Worm (Caenorhabditis elegans) whole organism, L4 larva: ENCODE results near the gene R13H4.7.

Experiments
- D1046.2 ChIP-seq: fragments of 200-800 bp; sonication (Bioruptor generic); IDR thresholded peaks from 2 replicates; pipeline ENCODE4 v1.3.6; 2022; ENCODE audit warnings: missing genetic modification characterization, missing compliant biosample characterization
- F37D6.2 ChIP-seq: sonication (generic microtip); optimal IDR thresholded peaks from 2 replicates; lab custom pipeline; 2016; ENCODE audit warnings: mild to moderate bottlenecking, missing genetic modification characterization, missing compliant biosample characterization
- F44E2.7 ChIP-seq: fragments of 200-800 bp; sonication (Bioruptor generic); IDR thresholded peaks from 2 replicates; pipeline ENCODE4 v2.1.2; 2022; ENCODE audit warnings: missing genetic modification characterization, missing compliant biosample characterization
- R02D3.7 ChIP-seq: fragments of 150-350 bp; sonication (generic microtip); optimal IDR thresholded peaks from 3 replicates; lab custom pipeline; 2014; ENCODE audit warnings: missing biosample characterization, missing genetic modification characterization
- T20F7.1 ChIP-seq: fragments of 200-800 bp; sonication (Bioruptor generic); optimal IDR thresholded peaks from 2 replicates; lab custom pipeline; 2018; ENCODE audit warnings: mild to moderate bottlenecking, missing genetic modification characterization, missing compliant biosample characterization
- T26A8.4 ChIP-seq: fragments of 200-800 bp; sonication (Bioruptor generic); IDR thresholded peaks from 2 replicates; pipeline ENCODE4 v1.3.6; 2022; ENCODE audit warnings: missing genetic modification characterization, missing compliant biosample characterization
- Y75B8A.6 ChIP-seq: fragments of 200-800 bp; sonication (Bioruptor generic); IDR thresholded peaks from 2 replicates; pipeline ENCODE4 v1.3.6; 2022; ENCODE audit warnings: missing genetic modification reagents, missing genetic modification characterization, missing compliant biosample characterization
- ZK337.2 ChIP-seq: fragments of 200-800 bp; sonication (Bioruptor generic); IDR thresholded peaks from 2 replicates; pipeline ENCODE4 v1.3.6; 2022; ENCODE audit warnings: missing genetic modification reagents, missing genetic modification characterization, missing compliant biosample characterization
- ZK546.5 ChIP-seq, 2 experiments: sonication (generic microtip); optimal IDR thresholded peaks; 2 replicates each; lab custom pipeline; 2017; ENCODE audit warnings: missing biosample characterization in 2 of 2, missing genetic modification characterization in 2 of 2
- attf-4 ChIP-seq: sonication (generic microtip); optimal IDR thresholded peaks from 3 replicates; lab custom pipeline; 2017; ENCODE audit warnings: missing biosample characterization, missing genetic modification characterization
- ceh-28 ChIP-seq: fragments of 150-350 bp; optimal IDR thresholded peaks from 2 replicates; lab custom pipeline; 2014; ENCODE audit warnings: missing biosample characterization, missing genetic modification reagents, missing genetic modification characterization
- ceh-82 ChIP-seq: sonication (generic microtip); optimal IDR thresholded peaks from 2 replicates; lab custom pipeline; 2017; ENCODE audit warnings: missing biosample characterization, missing genetic modification characterization
- ces-1 ChIP-seq: fragments of 150-350 bp; sonication (generic microtip); optimal IDR thresholded peaks from 4 replicates; lab custom pipeline; 2014; ENCODE audit warnings: missing biosample characterization, missing genetic modification reagents, missing genetic modification characterization
- daf-12 ChIP-seq: fragments of 150-350 bp; optimal IDR thresholded peaks from 2 replicates; lab custom pipeline; 2014; ENCODE audit warnings: missing biosample characterization, missing genetic modification reagents, missing genetic modification characterization
- daf-16 ChIP-seq, 3 experiments: sonication (generic microtip); optimal IDR thresholded peaks; 2 replicates each; lab custom pipeline; 2016 to 2017; ENCODE audit warnings: missing genetic modification characterization in 3 of 3, missing genetic modification reagents in 3 of 3, mild to moderate bottlenecking in 2 of 3, missing compliant biosample characterization in 2 of 3, missing biosample characterization in 1 of 3, moderate library complexity in 1 of 3
- daf-19 ChIP-seq: fragments of 200-800 bp; sonication (Bioruptor generic); conservative IDR thresholded peaks from 2 replicates; pipeline ENCODE4 v1.3.6; 2022; ENCODE audit warnings: missing genetic modification characterization, missing compliant biosample characterization
- daf-8 ChIP-seq: fragments of 200-800 bp; sonication (Bioruptor generic); IDR thresholded peaks from 2 replicates; pipeline ENCODE4 v1.3.6; 2022; ENCODE audit warnings: missing genetic modification characterization, missing compliant biosample characterization
- dmd-6 ChIP-seq: fragments of 200-800 bp; sonication (Bioruptor generic); IDR thresholded peaks from 2 replicates; pipeline ENCODE4 v1.3.6; 2022; ENCODE audit warnings: missing genetic modification reagents, missing genetic modification characterization, missing compliant biosample characterization
- dmd-8 ChIP-seq: fragments of 200-800 bp; sonication (Bioruptor generic); IDR thresholded peaks from 2 replicates; pipeline ENCODE4 v1.3.6; 2022; ENCODE audit warnings: missing genetic modification characterization, missing compliant biosample characterization
- duxl-1 ChIP-seq: sonication (generic microtip); optimal IDR thresholded peaks from 2 replicates; lab custom pipeline; 2016; ENCODE audit warnings: mild to moderate bottlenecking, missing genetic modification characterization, moderate library complexity, missing compliant biosample characterization; ENCODE audit not compliant: poor library complexity
- dve-1 ChIP-seq: sonication (generic microtip); optimal IDR thresholded peaks from 2 replicates; lab custom pipeline; 2017; ENCODE audit warnings: antibody characterized with exemption, mild to moderate bottlenecking, missing genetic modification characterization, missing compliant biosample characterization; ENCODE audit not compliant: insufficient read depth
- egl-43 ChIP-seq: fragments of 200-800 bp; sonication (Bioruptor generic); IDR thresholded peaks from 2 replicates; pipeline ENCODE4 v1.3.6; 2022; ENCODE audit warnings: missing genetic modification reagents, missing genetic modification characterization, missing compliant biosample characterization
- fos-1 ChIP-seq: fragments of 150-350 bp; optimal IDR thresholded peaks from 2 replicates; lab custom pipeline; 2014; ENCODE audit warnings: missing biosample characterization, missing genetic modification characterization
- gei-8 ChIP-seq: fragments of 200-800 bp; sonication (Bioruptor generic); optimal IDR thresholded peaks from 2 replicates; lab custom pipeline; 2018; ENCODE audit warnings: mild to moderate bottlenecking, missing genetic modification characterization, missing compliant biosample characterization
- hif-1 ChIP-seq, 2 experiments: sonication (generic microtip); optimal IDR thresholded peaks; 2 replicates each; lab custom pipeline; 2016 to 2017; ENCODE audit warnings: missing compliant biosample characterization in 2 of 2, missing genetic modification characterization in 2 of 2, missing genetic modification reagents in 2 of 2, missing genotype in 2 of 2, mild to moderate bottlenecking in 1 of 2
- hlh-11 ChIP-seq: fragments of 200-800 bp; sonication (Bioruptor generic); optimal IDR thresholded peaks from 2 replicates; lab custom pipeline; 2018; ENCODE audit warnings: mild to moderate bottlenecking, missing genetic modification characterization, missing compliant biosample characterization
- hmg-1.1 ChIP-seq: fragments of 200-800 bp; sonication (Bioruptor generic); IDR thresholded peaks from 2 replicates; pipeline ENCODE4 v1.3.6; 2022; ENCODE audit warnings: missing genetic modification reagents, missing genetic modification characterization, missing compliant biosample characterization
- jun-1 ChIP-seq: fragments of 150-350 bp; optimal IDR thresholded peaks from 2 replicates; lab custom pipeline; 2014; ENCODE audit warnings: missing biosample characterization, missing genetic modification reagents, missing genetic modification characterization
- lin-39 ChIP-seq: fragments of 150-350 bp; optimal IDR thresholded peaks from 2 replicates; lab custom pipeline; 2014; ENCODE audit warnings: missing biosample characterization, missing genetic modification reagents, missing genetic modification characterization
- lir-3 ChIP-seq: sonication (generic microtip); optimal IDR thresholded peaks from 2 replicates; lab custom pipeline; 2016; ENCODE audit warnings: mild to moderate bottlenecking, missing genetic modification characterization, missing compliant biosample characterization
- madf-5 ChIP-seq, 2 experiments: fragments of 200-800 bp; sonication (Bioruptor generic); IDR thresholded peaks; 2 replicates each; pipeline ENCODE4 v1.3.6; 2022; ENCODE audit warnings: missing compliant biosample characterization in 2 of 2, missing genetic modification characterization in 2 of 2
- mdl-1 ChIP-seq, 2 experiments: fragments of 150-350 bp in 1 of 2; sonication (generic microtip) in 1 of 2; optimal IDR thresholded peaks; 2 replicates each; lab custom pipeline; 2014 to 2017; ENCODE audit warnings: missing biosample characterization in 2 of 2, missing genetic modification characterization in 2 of 2
- nhr-10 ChIP-seq: fragments of 150-350 bp; optimal IDR thresholded peaks from 2 replicates; lab custom pipeline; 2014; ENCODE audit warnings: missing biosample characterization, missing genetic modification characterization
- nhr-102 ChIP-seq: sonication (generic microtip); optimal IDR thresholded peaks from 2 replicates; lab custom pipeline; 2016; ENCODE audit warnings: mild to moderate bottlenecking, missing genetic modification characterization, moderate library complexity, missing compliant biosample characterization
- nhr-28 ChIP-seq: fragments of 150-350 bp; optimal IDR thresholded peaks from 2 replicates; lab custom pipeline; 2014; ENCODE audit warnings: missing biosample characterization, missing genetic modification characterization
- nhr-41 ChIP-seq: fragments of 200-800 bp; sonication (Bioruptor generic); IDR thresholded peaks from 2 replicates; pipeline ENCODE4 v1.3.6; 2022; ENCODE audit warnings: missing genetic modification reagents, missing genetic modification characterization, missing compliant biosample characterization
- nhr-48 ChIP-seq: sonication (generic microtip); optimal IDR thresholded peaks from 2 replicates; lab custom pipeline; 2016; ENCODE audit warnings: mild to moderate bottlenecking, missing genetic modification characterization, missing compliant biosample characterization
- pqm-1 ChIP-seq: sonication (generic microtip); optimal IDR thresholded peaks from 2 replicates; lab custom pipeline; 2017; ENCODE audit warnings: missing biosample characterization, missing genetic modification characterization
- sdz-12 ChIP-seq: fragments of 200-800 bp; sonication (Bioruptor generic); optimal IDR thresholded peaks from 2 replicates; lab custom pipeline; 2018; ENCODE audit warnings: mild to moderate bottlenecking, missing genetic modification characterization, missing compliant biosample characterization
- set-16 ChIP-seq: fragments of 200-800 bp; sonication (Bioruptor generic); IDR thresholded peaks from 2 replicates; pipeline ENCODE4 v1.3.6; 2022; ENCODE audit warnings: missing genetic modification reagents, missing genetic modification characterization, missing compliant biosample characterization
- snpc-4 ChIP-seq: fragments of 150-350 bp; optimal IDR thresholded peaks from 2 replicates; lab custom pipeline; 2014; ENCODE audit warnings: missing biosample characterization, missing genetic modification characterization
- spr-3 ChIP-seq: fragments of 200-800 bp; sonication (Bioruptor generic); optimal IDR thresholded peaks from 2 replicates; lab custom pipeline; 2018; ENCODE audit warnings: mild to moderate bottlenecking, missing genetic modification characterization, missing compliant biosample characterization
- unc-39 ChIP-seq: sonication (generic microtip); optimal IDR thresholded peaks from 2 replicates; lab custom pipeline; 2017; ENCODE audit warnings: missing biosample characterization, missing genetic modification characterization
- vab-7 ChIP-seq: fragments of 200-800 bp; sonication (Bioruptor generic); IDR thresholded peaks from 2 replicates; pipeline ENCODE4 v1.3.6; 2022; ENCODE audit warnings: missing genetic modification reagents, missing genetic modification characterization, missing compliant biosample characterization
- zag-1 ChIP-seq: fragments of 150-350 bp; optimal IDR thresholded peaks from 2 replicates; lab custom pipeline; 2014; ENCODE audit warnings: missing biosample characterization, missing genetic modification characterization
- zfp-2 ChIP-seq: sonication (generic microtip); optimal IDR thresholded peaks from 2 replicates; lab custom pipeline; 2016; ENCODE audit warnings: mild to moderate bottlenecking, missing genetic modification characterization, missing compliant biosample characterization

Gene R13H4.7

DNA sequence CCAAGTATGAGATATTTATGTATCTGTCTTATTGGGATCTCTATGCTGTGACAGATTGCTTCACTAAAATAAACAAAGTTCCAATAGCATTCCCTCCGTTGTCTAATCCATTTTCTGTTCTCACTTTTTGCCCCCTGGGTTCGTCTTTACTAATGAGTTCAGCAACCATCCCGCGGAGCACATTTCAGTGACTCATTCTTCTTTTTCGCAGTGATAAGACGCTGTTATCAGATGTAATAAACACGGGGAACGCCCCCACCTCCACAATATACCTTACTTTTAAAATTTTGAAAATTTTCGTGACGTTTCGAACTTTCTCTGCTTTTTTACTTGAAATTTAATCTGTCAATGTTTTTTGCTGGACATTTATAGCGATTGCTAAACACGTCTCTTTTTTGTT is 32.1 kb upstream of the R13H4.7 start (continued):
- TF ChIP-seq lin-39 (tag; lab: Kevin White, UChicago) (no peak), daf-12 (no peak), nhr-28 (tag; lab: Kevin White, UChicago) (peak; percentile 34), nhr-41 (GFP tag; lab: Robert Waterston, UW) (no peak), dmd-6 (GFP tag; lab: Robert Waterston, UW) (peak; percentile 48; the same call in 1 of the 2 replicates), hif-1 (tag; optimal IDR thresholded peaks at IDR 0.05; lab: Kevin White, UChicago) (no peak), daf-16 (GFP tag; optimal IDR thresholded peaks at IDR 0.05; lab: Kevin White, UChicago) (no peak), daf-16 (tag; optimal IDR thresholded peaks at IDR 0.05; lab: Kevin White, UChicago) (peak; percentile 29), mdl-1 (tag; optimal IDR thresholded peaks at IDR 0.05; lab: Kevin White, UChicago) (peak in 1 of 2 experiments; percentile 2), hmg-1.1 (no peak), spr-3 (GFP tag; lab: Kevin White, UChicago) (no peak), ZK337.2 (no peak), pqm-1 (tag; lab: Kevin White, UChicago) (peak; percentile 72), ZK546.5 (tag; optimal IDR thresholded peaks at IDR 0.05; lab: Kevin White, UChicago) (no peak)

DNA sequence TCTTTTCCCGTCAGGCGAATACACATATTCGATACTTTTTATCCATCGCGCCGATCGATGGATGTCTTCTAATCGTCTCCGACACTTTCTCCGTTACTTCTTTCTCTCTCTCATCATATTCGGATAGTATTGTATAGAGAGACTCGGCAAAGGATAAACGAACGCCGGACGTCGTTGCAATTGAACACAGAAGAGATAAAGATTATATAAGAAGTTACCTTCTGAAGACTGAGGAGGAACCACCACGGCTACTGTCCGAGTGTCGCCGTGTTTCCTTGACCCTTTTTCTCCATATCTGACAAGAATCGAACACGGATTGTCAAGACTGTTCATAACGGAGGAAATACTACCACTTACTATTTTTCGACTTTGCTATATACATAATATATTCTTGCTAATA is 31.1 kb upstream of the R13H4.7 start, which contains the start of gene sma-1:
Gene sma-1 (plus strand): TSS at position 301 of the 400 bp plus-strand sequence.
- TF ChIP-seq sdz-12 (GFP tag; lab: Kevin White, UChicago), result no peak
- TF ChIP-seq set-16 (GFP tag; lab: Robert Waterston, UW), result no peak
- no peak for TF ChIP-seq daf-12
- no peak for TF ChIP-seq daf-19 (GFP tag; lab: Robert Waterston, UW)
- TF ChIP-seq daf-8, result no peak

DNA sequence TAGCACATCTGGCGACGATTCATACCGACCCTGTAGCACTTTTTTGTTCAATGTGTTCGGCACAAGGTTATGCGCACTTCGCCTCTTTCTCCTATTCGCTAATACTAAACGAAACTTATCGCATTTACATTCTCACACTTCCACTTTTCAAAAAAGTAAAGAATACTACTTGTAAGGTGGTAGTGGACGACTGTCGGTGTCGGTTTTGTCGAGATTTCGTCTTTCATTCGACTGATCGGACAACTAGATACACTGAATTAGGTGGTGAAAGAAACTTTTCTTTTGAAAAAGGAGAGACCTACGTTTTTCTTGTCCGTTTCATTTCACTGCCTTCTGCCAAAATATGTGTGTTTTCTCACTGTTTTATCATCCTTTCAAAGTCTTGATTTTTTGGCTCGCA is 29.6 kb upstream of the R13H4.7 start:
- TF ChIP-seq attf-4, result no peak
- no peak for TF ChIP-seq nhr-48 (tag; lab: Kevin White, UChicago)
- TF ChIP-seq nhr-102 (tag; lab: Kevin White, UChicago), result no peak
- TF ChIP-seq D1046.2, result no peak
- TF ChIP-seq lir-3 (tag; lab: Kevin White, UChicago), result no peak
- TF ChIP-seq duxl-1, result no peak
- TF ChIP-seq dve-1 (tag; lab: Kevin White, UChicago), result no peak
- TF ChIP-seq dmd-8 (GFP tag; lab: Robert Waterston, UW), result no peak
- TF ChIP-seq F37D6.2 (tag; lab: Kevin White, UChicago), result no peak
- TF ChIP-seq hlh-11, result no peak
- TF ChIP-seq nhr-41 (GFP tag; lab: Robert Waterston, UW), result no peak
- no peak for TF ChIP-seq T20F7.1
- no peak for TF ChIP-seq ceh-28 (tag; lab: Kevin White, UChicago)
- no peak for TF ChIP-seq snpc-4

DNA sequence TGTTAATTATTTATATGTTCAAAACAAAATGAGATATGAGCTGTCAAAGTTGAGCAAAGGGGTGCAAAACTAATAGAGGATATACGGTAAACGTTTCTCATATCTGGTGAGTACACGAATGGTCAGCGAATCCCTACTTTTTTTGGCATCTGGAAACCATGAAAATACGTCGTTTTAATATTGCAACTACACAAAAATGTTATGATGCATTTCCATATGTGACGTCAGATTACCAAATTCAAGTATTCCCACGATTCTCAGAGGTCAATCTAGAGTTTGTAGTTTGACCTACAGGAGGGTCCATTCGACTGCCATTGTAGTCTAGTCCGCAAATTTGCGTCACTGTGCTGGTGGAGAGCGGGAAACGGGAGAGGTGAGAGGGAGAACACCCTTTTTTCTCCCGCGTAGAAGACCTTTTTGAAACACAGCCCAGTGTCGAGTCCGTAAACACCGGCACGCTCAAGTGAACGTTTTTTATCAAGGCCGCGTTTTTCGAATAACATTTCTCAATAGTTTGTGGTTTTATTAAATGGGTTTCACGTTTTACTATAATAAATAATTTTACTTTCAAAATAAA is 28.4 kb upstream of the R13H4.7 start:
- no peak for TF ChIP-seq unc-39 (tag; lab: Kevin White, UChicago)
- TF ChIP-seq dmd-6 (GFP tag; lab: Robert Waterston, UW), result peak; percentile 45; the same call in 1 of the 2 replicates
- TF ChIP-seq vab-7 (GFP tag; lab: Robert Waterston, UW), result no peak
- no peak for TF ChIP-seq D1046.2
- no peak for TF ChIP-seq jun-1 (tag; lab: Kevin White, UChicago)
- TF ChIP-seq F44E2.7 (GFP tag; lab: Robert Waterston, UW), result no peak
- TF ChIP-seq nhr-41 (GFP tag; lab: Robert Waterston, UW), result no peak
- no peak for TF ChIP-seq daf-16 (GFP tag; optimal IDR thresholded peaks at IDR 0.05; lab: Kevin White, UChicago)
- peak; percentile 74 for TF ChIP-seq daf-16 (tag; optimal IDR thresholded peaks at IDR 0.05; lab: Kevin White, UChicago)
- no peak for TF ChIP-seq egl-43
- TF ChIP-seq ces-1 (GFP tag; lab: Kevin White, UChicago), result no peak
- no peak for TF ChIP-seq sdz-12 (GFP tag; lab: Kevin White, UChicago)
- no peak for TF ChIP-seq nhr-10 (tag; lab: Kevin White, UChicago)
- no peak for TF ChIP-seq mdl-1 (tag; optimal IDR thresholded peaks at IDR 0.05; lab: Kevin White, UChicago)
- no peak for TF ChIP-seq fos-1 (tag; lab: Kevin White, UChicago)
- TF ChIP-seq zfp-2 (tag; lab: Kevin White, UChicago), result no peak
- no peak for TF ChIP-seq zag-1
- no peak for TF ChIP-seq madf-5 (GFP tag; IDR thresholded peaks at IDR 0.05; lab: Robert Waterston, UW)
- no peak for TF ChIP-seq Y75B8A.6 (GFP tag; lab: Robert Waterston, UW)
- TF ChIP-seq T26A8.4 (GFP tag; lab: Robert Waterston, UW), result no peak
- TF ChIP-seq dmd-8 (GFP tag; lab: Robert Waterston, UW), result no peak
- TF ChIP-seq gei-8 (GFP tag; lab: Kevin White, UChicago), result no peak
- TF ChIP-seq R02D3.7 (tag; lab: Kevin White, UChicago), result no peak
- TF ChIP-seq ceh-82 (tag; lab: Kevin White, UChicago), result no peak
